Worm (Caenorhabditis elegans) whole organism, early embryonic: ENCODE data around the gene R07C12.3.
"Not testable (repeated sequence)": the region's sequence is repeated elsewhere in the genome, so short reads cannot be mapped to it uniquely, and the experiment has no call there.

Source experiments
- B0310.2 ChIP-seq: sonication (generic microtip); optimal IDR thresholded peaks from 2 replicates; lab custom pipeline; 2016; ENCODE audit warnings: mild to moderate bottlenecking, missing genetic modification characterization, missing compliant biosample characterization
- F13C5.2 ChIP-seq: sonication (generic microtip); optimal IDR thresholded peaks from 2 replicates; lab custom pipeline; 2017; ENCODE audit warnings: mild to moderate bottlenecking, missing genetic modification characterization, inconsistent platforms, missing compliant biosample characterization
- aly-1 ChIP-seq: sonication (generic microtip); optimal IDR thresholded peaks from 2 replicates; lab custom pipeline; 2016; ENCODE audit warnings: missing genetic modification characterization, missing compliant biosample characterization
- ama-1 ChIP-seq: fragments of 150-350 bp; optimal IDR thresholded peaks from 2 replicates; lab custom pipeline; 2014
- ceh-36 ChIP-seq: sonication (generic microtip); optimal IDR thresholded peaks from 2 replicates; lab custom pipeline; 2016; ENCODE audit warnings: missing genetic modification characterization, inconsistent platforms, missing compliant biosample characterization
- flt-1 ChIP-seq: fragments of 200-800 bp; sonication (Bioruptor generic); IDR thresholded peaks from 2 replicates; pipeline ENCODE4 v1.3.6; 2022; ENCODE audit warnings: missing genetic modification characterization, missing compliant biosample characterization
- hmbx-1 ChIP-seq: sonication (generic microtip); optimal IDR thresholded peaks from 2 replicates; lab custom pipeline; 2016; ENCODE audit warnings: mild to moderate bottlenecking, missing genetic modification characterization, missing compliant biosample characterization
- hmg-4 ChIP-seq: fragments of 200-800 bp; sonication (Bioruptor generic); optimal IDR thresholded peaks from 2 replicates; lab custom pipeline; 2018; ENCODE audit warnings: mild to moderate bottlenecking, missing genetic modification characterization, missing compliant biosample characterization
- hnd-1 ChIP-seq: sonication (generic microtip); optimal IDR thresholded peaks from 2 replicates; lab custom pipeline; 2016; ENCODE audit warnings: missing genetic modification characterization, missing compliant biosample characterization
- scrt-1 ChIP-seq: fragments of 200-800 bp; sonication (Bioruptor generic); IDR thresholded peaks from 2 replicates; pipeline ENCODE4 v1.3.6; 2022; ENCODE audit warnings: missing genetic modification characterization, missing compliant biosample characterization
- sea-1 ChIP-seq: fragments of 200-800 bp; sonication (Bioruptor generic); conservative IDR thresholded peaks from 2 replicates; pipeline ENCODE4 v1.3.6; 2022; ENCODE audit warnings: missing genetic modification characterization, missing compliant biosample characterization
- tbx-11 ChIP-seq: fragments of 200-800 bp; sonication (Bioruptor generic); IDR thresholded peaks from 2 replicates; pipeline ENCODE4 v1.3.6; 2022; ENCODE audit warnings: missing genetic modification characterization, missing compliant biosample characterization
- tbx-37 ChIP-seq: fragments of 200-800 bp; sonication (Bioruptor generic); conservative IDR thresholded peaks from 2 replicates; pipeline ENCODE4 v1.3.6; 2022; ENCODE audit warnings: missing genetic modification reagents, missing genetic modification characterization, missing compliant biosample characterization
- tra-4 ChIP-seq: sonication (generic microtip); optimal IDR thresholded peaks from 2 replicates; lab custom pipeline; 2017; ENCODE audit warnings: missing genetic modification characterization, missing compliant biosample characterization

DNA sequence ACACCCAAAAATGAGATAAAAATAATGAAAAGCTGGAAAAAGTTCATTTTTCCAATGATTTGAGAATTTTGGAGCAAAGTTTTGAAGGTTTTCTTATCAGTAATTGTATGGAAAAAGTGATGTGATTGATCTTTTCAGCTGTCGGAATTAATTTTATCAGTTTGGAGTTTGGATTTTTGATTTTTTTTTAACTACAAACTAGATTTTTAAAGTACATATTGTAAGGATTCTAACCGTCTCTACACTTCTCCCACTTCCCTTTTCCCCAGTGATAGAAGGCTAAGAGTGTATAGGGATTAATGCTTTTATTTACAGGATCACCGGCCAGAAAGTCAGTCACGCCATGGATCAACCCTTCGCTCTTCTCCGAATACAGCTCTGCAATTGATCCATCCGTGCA, 19.2 kb upstream of the R07C12.3 start, which contains the start of gene F49F1.7:
- TF ChIP-seq ama-1 (lab: Kevin White, UChicago); ceh-36 (tag; lab: Kevin White, UChicago); tbx-37 (GFP tag; lab: Robert Waterston, UW); tbx-11 (GFP tag; lab: Robert Waterston, UW); tra-4 (tag; lab: Kevin White, UChicago); hnd-1 (tag; lab: Kevin White, UChicago); flt-1 (GFP tag; lab: Robert Waterston, UW); F13C5.2 (tag; lab: Kevin White, UChicago); hmbx-1 (tag; lab: Kevin White, UChicago); aly-1 (tag; lab: Kevin White, UChicago); sea-1; scrt-1 (GFP tag; lab: Robert Waterston, UW); B0310.2 (tag; lab: Kevin White, UChicago); hmg-4: not testable (repeated sequence)
